Fruit fly (Drosophila melanogaster): Measurements from ENCODE around the gene CG43115.

Gene CG43115

DNA sequence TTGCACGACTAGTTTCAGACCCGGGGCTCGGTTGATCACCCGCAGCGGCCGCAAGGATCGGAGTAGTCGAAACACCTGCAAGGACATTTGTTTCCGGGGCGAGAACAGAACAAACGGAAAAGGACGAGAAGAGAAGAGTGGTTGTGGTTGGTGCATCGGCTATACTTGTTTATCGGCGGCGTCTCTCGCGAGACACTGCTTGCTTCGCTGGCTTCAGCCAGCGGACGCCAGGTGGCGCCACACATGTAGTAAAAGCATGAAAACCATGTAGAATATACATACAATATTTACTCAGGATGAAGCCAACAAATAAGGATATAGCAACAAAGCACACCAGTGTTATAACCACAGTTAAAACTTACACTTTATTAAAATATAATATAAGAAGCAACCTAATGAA, 43.7 kb upstream of the CG43115 start (continued):
- TF ChIP-seq gem (tag; optimal IDR thresholded peaks at IDR 0.05), result peak; percentile 33
- no peak for TF ChIP-seq CG3281 (GFP tag; optimal IDR thresholded peaks at IDR 0.05)
- peak; percentile 0 for TF ChIP-seq Oli (tag; optimal IDR thresholded peaks at IDR 0.05)
- TF ChIP-seq az2 (GFP tag; optimal IDR thresholded peaks at IDR 0.05), result peak; percentile 28
- TF ChIP-seq CG12219 (GFP tag; optimal IDR thresholded peaks at IDR 0.05), result no peak
- TF ChIP-seq ERR (GFP tag; optimal IDR thresholded peaks at IDR 0.05), result no peak
- peak; percentile 57 for TF ChIP-seq CG3847 (GFP tag; IDR thresholded peaks at IDR 0.05)
- TF ChIP-seq CG18262 (tag; optimal IDR thresholded peaks at IDR 0.05), result no peak
- TF ChIP-seq ac (GFP tag; optimal IDR thresholded peaks at IDR 0.05), result no peak
- TF ChIP-seq fd64A (GFP tag; optimal IDR thresholded peaks at IDR 0.05), result no peak
- TF ChIP-seq CG15601 (tag; optimal IDR thresholded peaks at IDR 0.05), result no peak
- no peak for TF ChIP-seq CG34376 (GFP tag; optimal IDR thresholded peaks at IDR 0.05)
- TF ChIP-seq chm (GFP tag; IDR thresholded peaks at IDR 0.05), result peak; percentile 67; the same call in 1 of the 2 replicates
- peak; percentile 64 for TF ChIP-seq pita (GFP tag; optimal IDR thresholded peaks at IDR 0.05)
- no peak for TF ChIP-seq CG1647 (GFP tag; optimal IDR thresholded peaks at IDR 0.05)
- peak; percentile 26 for TF ChIP-seq CG1602 (GFP tag; optimal IDR thresholded peaks at IDR 0.05)
- no peak for TF ChIP-seq Sox100B (GFP tag; optimal IDR thresholded peaks at IDR 0.05)
- no peak for TF ChIP-seq twi (tag; optimal IDR thresholded peaks at IDR 0.05)
- TF ChIP-seq CG6689 (GFP tag; IDR thresholded peaks at IDR 0.05), result no peak
- 0 out of 2 replicates have a peak, but pooled peaks have one; percentile 37 for TF ChIP-seq Oaz (GFP tag; IDR thresholded peaks at IDR 0.05)
- no peak for TF ChIP-seq CG17359 (tag; optimal IDR thresholded peaks at IDR 0.05)
- no peak for TF ChIP-seq cwo (GFP tag; optimal IDR thresholded peaks at IDR 0.05)
- TF ChIP-seq Lim3 (GFP tag; IDR thresholded peaks at IDR 0.05), result no peak
- no peak for TF ChIP-seq PHDP (tag; optimal IDR thresholded peaks at IDR 0.05)
- TF ChIP-seq ham (GFP tag; IDR thresholded peaks at IDR 0.05), result no peak
- peak; percentile 76 for TF ChIP-seq NFAT (GFP tag; IDR thresholded peaks at IDR 0.05)
- no peak for TF ChIP-seq Ets97D (GFP tag; optimal IDR thresholded peaks at IDR 0.05)
- no peak for TF ChIP-seq CG4328 (GFP tag; optimal IDR thresholded peaks at IDR 0.05)
- TF ChIP-seq ATbp (GFP tag; optimal IDR thresholded peaks at IDR 0.05), result no peak
- TF ChIP-seq zen (tag; optimal IDR thresholded peaks at IDR 0.05), result peak; percentile 49
- TF ChIP-seq CG30020 (tag; optimal IDR thresholded peaks at IDR 0.05), result no peak
- TF ChIP-seq hb (GFP tag; IDR thresholded peaks at IDR 0.05; ENCODE audit: partially characterized antibody), result no peak
- TF ChIP-seq NC2α (GFP tag; optimal IDR thresholded peaks at IDR 0.05), result no peak
- no peak for TF ChIP-seq ato (GFP tag; IDR thresholded peaks at IDR 0.05; ENCODE audit: partially characterized antibody)
- no peak for TF ChIP-seq CG1603 (tag; optimal IDR thresholded peaks at IDR 0.05)
- TF ChIP-seq CG9797 (GFP tag; optimal IDR thresholded peaks at IDR 0.05), result no peak
- TF ChIP-seq sima (GFP tag; optimal IDR thresholded peaks at IDR 0.05), result no peak
- peak; percentile 47; the same call in 1 of the 2 replicates for TF ChIP-seq Awh (GFP tag; IDR thresholded peaks at IDR 0.05)
- no peak for TF ChIP-seq lbe (GFP tag; optimal IDR thresholded peaks at IDR 0.05)
- no peak for TF ChIP-seq CG10431 (GFP tag; optimal IDR thresholded peaks at IDR 0.05)
- no peak for TF ChIP-seq ash1 (GFP tag; optimal IDR thresholded peaks at IDR 0.05)
- peak; percentile 70; the same call in 1 of the 2 replicates for TF ChIP-seq sob (GFP tag; IDR thresholded peaks at IDR 0.05)
- peak; percentile 41 for TF ChIP-seq stwl (tag; optimal IDR thresholded peaks at IDR 0.05)
- no peak for TF ChIP-seq CG31224 (GFP tag; IDR thresholded peaks at IDR 0.05)
- peak; percentile 36; the same call in 1 of the 3 replicates for TF ChIP-seq CG16813 (GFP tag; IDR thresholded peaks at IDR 0.05; ENCODE audit: partially characterized antibody)
- no peak for TF ChIP-seq CG6854 (GFP tag; optimal IDR thresholded peaks at IDR 0.05)
- TF ChIP-seq da (GFP tag; optimal IDR thresholded peaks at IDR 0.05), result peak; percentile 3
- TF ChIP-seq Fer1 (GFP tag; optimal IDR thresholded peaks at IDR 0.05), result no peak
- no peak for TF ChIP-seq CG3726 (GFP tag; IDR thresholded peaks at IDR 0.05)
- no peak for TF ChIP-seq slou (GFP tag; optimal IDR thresholded peaks at IDR 0.05)
- TF ChIP-seq Vsx1 (GFP tag; optimal IDR thresholded peaks at IDR 0.05), result no peak

Data from whole organism, embryonic.